Fruit fly (Drosophila melanogaster) whole organism, embryonic: ENCODE data around the gene CstF64.

Experiments used
- Blimp-1 ChIP-seq: fragments of 200-800 bp; sonication (Bioruptor generic); optimal IDR thresholded peaks from 3 replicates; lab custom pipeline; 2018; ENCODE audit warnings: missing biosample characterization, missing genetic modification characterization, mild to moderate bottlenecking, moderate library complexity, missing genetic modification reagents
- CG10209 ChIP-seq: fragments of 200-800 bp; sonication (Bioruptor generic); optimal IDR thresholded peaks from 3 replicates; lab custom pipeline; 2017; ENCODE audit warnings: missing biosample characterization, mild to moderate bottlenecking, missing genetic modification characterization, missing genetic modification reagents
- CG10543 ChIP-seq: fragments of 200-800 bp; sonication (Bioruptor generic); optimal IDR thresholded peaks from 3 replicates; lab custom pipeline; 2017; ENCODE audit warnings: missing biosample characterization, mild to moderate bottlenecking, missing genetic modification characterization, moderate library complexity
- CG13624 ChIP-seq: fragments of 200-800 bp; sonication (Bioruptor generic); optimal IDR thresholded peaks from 2 replicates; lab custom pipeline; 2016; ENCODE audit warnings: missing biosample characterization, missing genetic modification characterization
- CG13775 ChIP-seq: fragments of 200-800 bp; sonication (Bioruptor generic); optimal IDR thresholded peaks from 3 replicates; lab custom pipeline; 2017; ENCODE audit warnings: missing biosample characterization, mild to moderate bottlenecking, missing genetic modification characterization
- CG14050 ChIP-seq: fragments of 200-800 bp; sonication (Bioruptor generic); IDR thresholded peaks from 3 replicates; pipeline ENCODE4 v1.3.6; 2022; ENCODE audit warnings: missing biosample characterization, missing genetic modification characterization
- CG15269 ChIP-seq: fragments of 200-800 bp; sonication (Bioruptor generic); optimal IDR thresholded peaks from 2 replicates; lab custom pipeline; 2018; ENCODE audit warnings: missing biosample characterization, mild to moderate bottlenecking, missing genetic modification characterization, moderate library complexity
- CG17359 ChIP-seq: fragments of 200-800 bp; sonication (Bioruptor generic); optimal IDR thresholded peaks from 3 replicates; lab custom pipeline; 2018; ENCODE audit warnings: missing biosample characterization, mild to moderate bottlenecking, missing genetic modification characterization, moderate library complexity
- CG17568 ChIP-seq: fragments of 200-800 bp; sonication (Bioruptor generic); optimal IDR thresholded peaks from 2 replicates; lab custom pipeline; 2018; ENCODE audit warnings: missing biosample characterization, mild to moderate bottlenecking, missing genetic modification characterization, moderate library complexity
- CG17612 ChIP-seq: fragments of 200-800 bp; sonication (Bioruptor generic); IDR thresholded peaks from 2 replicates; pipeline ENCODE4 v1.3.6; 2022; ENCODE audit warnings: missing biosample characterization, missing genetic modification characterization
- CG17829 ChIP-seq: fragments of 200-800 bp; optimal IDR thresholded peaks from 2 replicates; lab custom pipeline; 2019; ENCODE audit warnings: missing biosample characterization, mild to moderate bottlenecking, missing genetic modification characterization, moderate library complexity
- CG18262 ChIP-seq: fragments of 200-800 bp; optimal IDR thresholded peaks from 3 replicates; lab custom pipeline; 2019; ENCODE audit warnings: missing biosample characterization, mild to moderate bottlenecking, missing genetic modification characterization, moderate library complexity
- CG31365 ChIP-seq: fragments of 200-800 bp; sonication (Bioruptor generic); optimal IDR thresholded peaks from 2 replicates; lab custom pipeline; 2018; ENCODE audit warnings: missing biosample characterization, mild to moderate bottlenecking, missing genetic modification characterization
- CG4328 ChIP-seq: fragments of 200-800 bp; sonication (Bioruptor generic); optimal IDR thresholded peaks from 3 replicates; lab custom pipeline; 2017; ENCODE audit warnings: missing biosample characterization, missing genetic modification reagents, missing genetic modification characterization
- CG4730 ChIP-seq: fragments of 200-800 bp; sonication (Bioruptor generic); IDR thresholded peaks from 2 replicates; pipeline ENCODE4 v1.3.6; 2022; ENCODE audit warnings: missing biosample characterization, missing genetic modification characterization
- CG4854 ChIP-seq: fragments of 200-800 bp; sonication (Bioruptor generic); optimal IDR thresholded peaks from 2 replicates; lab custom pipeline; 2016; ENCODE audit warnings: missing biosample characterization, missing genetic modification characterization, inconsistent platforms
- CG5953 ChIP-seq: fragments of 200-800 bp; sonication (Bioruptor generic); IDR thresholded peaks from 2 replicates; pipeline ENCODE4 v1.3.6; 2022; ENCODE audit warnings: missing biosample characterization, missing genetic modification characterization
- CG6813 ChIP-seq: fragments of 200-800 bp; sonication (Bioruptor generic); optimal IDR thresholded peaks from 2 replicates; lab custom pipeline; 2017; ENCODE audit warnings: missing biosample characterization, missing genetic modification characterization, mild to moderate bottlenecking, moderate library complexity, missing genetic modification reagents
- CG7839 ChIP-seq: fragments of 200-800 bp; sonication (Bioruptor generic); optimal IDR thresholded peaks from 3 replicates; lab custom pipeline; 2018; ENCODE audit warnings: missing biosample characterization, mild to moderate bottlenecking, missing genetic modification characterization, moderate library complexity
- CG8281 ChIP-seq: fragments of 200-800 bp; sonication (Bioruptor generic); optimal IDR thresholded peaks from 2 replicates; lab custom pipeline; 2018; ENCODE audit warnings: missing biosample characterization, mild to moderate bottlenecking, missing genetic modification characterization, moderate library complexity
- CG9437 ChIP-seq: fragments of 200-800 bp; sonication (Bioruptor generic); optimal IDR thresholded peaks from 2 replicates; lab custom pipeline; 2018; ENCODE audit warnings: missing biosample characterization, mild to moderate bottlenecking, missing genetic modification characterization
- CG9727 ChIP-seq: fragments of 200-800 bp; sonication (Bioruptor generic); optimal IDR thresholded peaks from 3 replicates; lab custom pipeline; 2017; ENCODE audit warnings: missing biosample characterization, mild to moderate bottlenecking, missing genetic modification characterization
- Chrac-16 ChIP-seq: fragments of 200-800 bp; sonication (Bioruptor generic); optimal IDR thresholded peaks from 3 replicates; lab custom pipeline; 2016; ENCODE audit warnings: missing biosample characterization, missing genetic modification characterization
- D19B ChIP-seq: fragments of 200-800 bp; sonication (Bioruptor generic); optimal IDR thresholded peaks from 2 replicates; lab custom pipeline; 2017; ENCODE audit warnings: missing biosample characterization, mild to moderate bottlenecking, missing genetic modification characterization
- Deaf1 ChIP-seq: fragments of 200-800 bp; optimal IDR thresholded peaks from 3 replicates; lab custom pipeline; 2019; ENCODE audit warnings: missing biosample characterization, mild to moderate bottlenecking, missing genetic modification characterization, moderate library complexity
- Dfd ChIP-seq, 2 experiments: fragments of >200 bp; optimal IDR thresholded peaks; 2 replicates each; lab custom pipeline; 2017; ENCODE audit warnings: missing biosample characterization in 2 of 2, missing genetic modification characterization in 2 of 2
- Fer3 ChIP-seq: fragments of 200-800 bp; sonication (Bioruptor generic); optimal IDR thresholded peaks from 2 replicates; lab custom pipeline; 2018; ENCODE audit warnings: missing biosample characterization, mild to moderate bottlenecking, missing genetic modification characterization, moderate library complexity
- Gsc ChIP-seq: fragments of 200-800 bp; sonication (Bioruptor generic); IDR thresholded peaks from 2 replicates; pipeline ENCODE4 v1.3.6; 2022; ENCODE audit warnings: missing biosample characterization, missing genetic modification characterization
- Gug ChIP-seq: fragments of 200-800 bp; sonication (Bioruptor generic); IDR thresholded peaks from 4 replicates; pipeline ENCODE4 v1.3.6; 2022; ENCODE audit warnings: missing biosample characterization, missing genetic modification characterization
- HLH4C ChIP-seq: fragments of 200-800 bp; sonication (Bioruptor generic); IDR thresholded peaks from 3 replicates; pipeline ENCODE4 v1.3.6; 2022; ENCODE audit warnings: missing biosample characterization, missing genetic modification characterization; ENCODE audit not compliant: partially characterized antibody
- Hr3 ChIP-seq: fragments of 200-800 bp; sonication (Bioruptor generic); optimal IDR thresholded peaks from 3 replicates; lab custom pipeline; 2016; ENCODE audit warnings: missing biosample characterization, missing genetic modification characterization
- Max ChIP-seq: fragments of 200-800 bp; sonication (Bioruptor generic); optimal IDR thresholded peaks from 2 replicates; lab custom pipeline; 2016; ENCODE audit warnings: missing biosample characterization, mild to moderate bottlenecking, missing genetic modification characterization
- Oli ChIP-seq: fragments of 200-800 bp; sonication (Bioruptor generic); optimal IDR thresholded peaks from 2 replicates; lab custom pipeline; 2018; ENCODE audit warnings: missing biosample characterization, mild to moderate bottlenecking, missing genetic modification characterization, moderate library complexity
- Opbp ChIP-seq: fragments of 200-800 bp; sonication (Bioruptor generic); IDR thresholded peaks from 3 replicates; pipeline ENCODE4 v1.3.6; 2022; ENCODE audit warnings: missing biosample characterization, missing genetic modification characterization; ENCODE audit not compliant: partially characterized antibody
- Sox100B ChIP-seq: fragments of 200-800 bp; sonication (Bioruptor generic); optimal IDR thresholded peaks from 3 replicates; lab custom pipeline; 2018; ENCODE audit warnings: missing biosample characterization, mild to moderate bottlenecking, missing genetic modification characterization
- ac ChIP-seq: fragments of 200-800 bp; sonication (Bioruptor generic); optimal IDR thresholded peaks from 3 replicates; lab custom pipeline; 2017; ENCODE audit warnings: missing biosample characterization, mild to moderate bottlenecking, missing genetic modification characterization
- bowl ChIP-seq: fragments of 200-800 bp; sonication (Bioruptor generic); IDR thresholded peaks from 2 replicates; pipeline ENCODE4 v1.3.6; 2022; ENCODE audit warnings: missing biosample characterization, missing genetic modification characterization
- ci ChIP-seq: fragments of 200-800 bp; sonication (Bioruptor generic); IDR thresholded peaks from 3 replicates; pipeline ENCODE4 v1.3.6; 2022; ENCODE audit warnings: missing biosample characterization, missing genetic modification characterization
- croc ChIP-seq: fragments of 200-800 bp; sonication (Bioruptor generic); conservative IDR thresholded peaks from 3 replicates; pipeline ENCODE4 v1.3.6; 2022; ENCODE audit warnings: missing biosample characterization, missing genetic modification characterization
- crp ChIP-seq, 2 experiments: fragments of 200-800 bp; sonication (Bioruptor generic); optimal IDR thresholded peaks; 2 replicates in 1 of 2; 3 replicates in 1 of 2; lab custom pipeline; 2017; ENCODE audit warnings: missing biosample characterization in 2 of 2, missing genetic modification characterization in 2 of 2, mild to moderate bottlenecking in 1 of 2, moderate library complexity in 1 of 2
- gcm2 ChIP-seq: fragments of 200-800 bp; sonication (Bioruptor generic); optimal IDR thresholded peaks from 2 replicates; lab custom pipeline; 2016; ENCODE audit warnings: missing biosample characterization, missing genetic modification characterization
- h ChIP-seq: fragments of >200 bp; optimal IDR thresholded peaks from 2 replicates; lab custom pipeline; 2017
- pnt ChIP-seq: fragments of 200-800 bp; sonication (Bioruptor generic); optimal IDR thresholded peaks from 3 replicates; lab custom pipeline; 2016; ENCODE audit warnings: missing biosample characterization, missing genetic modification characterization
- pum ChIP-seq: fragments of 200-800 bp; sonication (Bioruptor generic); optimal IDR thresholded peaks from 2 replicates; lab custom pipeline; 2016; ENCODE audit warnings: missing biosample characterization, missing genetic modification characterization
- ro ChIP-seq: fragments of 200-800 bp; sonication (Bioruptor generic); IDR thresholded peaks from 2 replicates; pipeline ENCODE4 v1.3.6; 2022; ENCODE audit warnings: missing biosample characterization, missing genetic modification characterization
- sima ChIP-seq: fragments of 200-800 bp; sonication (Bioruptor generic); optimal IDR thresholded peaks from 2 replicates; lab custom pipeline; 2016; ENCODE audit warnings: missing biosample characterization, missing genetic modification characterization
- slp2 ChIP-seq: fragments of 200-800 bp; sonication (Bioruptor generic); optimal IDR thresholded peaks from 2 replicates; lab custom pipeline; 2016; ENCODE audit warnings: missing biosample characterization, missing genetic modification characterization
- ssp ChIP-seq: fragments of 200-800 bp; sonication (Bioruptor generic); IDR thresholded peaks from 2 replicates; pipeline ENCODE4 v1.3.6; 2022; ENCODE audit warnings: missing biosample characterization, missing genetic modification characterization
- tgo ChIP-seq: fragments of 200-800 bp; sonication (Bioruptor generic); IDR thresholded peaks from 3 replicates; pipeline ENCODE4 v1.3.6; 2022; ENCODE audit warnings: missing biosample characterization, missing genetic modification characterization
- tin ChIP-seq: fragments of 200-800 bp; sonication (Bioruptor generic); optimal IDR thresholded peaks from 3 replicates; lab custom pipeline; 2016; ENCODE audit warnings: missing biosample characterization, missing genetic modification characterization

Gene CstF64

DNA sequence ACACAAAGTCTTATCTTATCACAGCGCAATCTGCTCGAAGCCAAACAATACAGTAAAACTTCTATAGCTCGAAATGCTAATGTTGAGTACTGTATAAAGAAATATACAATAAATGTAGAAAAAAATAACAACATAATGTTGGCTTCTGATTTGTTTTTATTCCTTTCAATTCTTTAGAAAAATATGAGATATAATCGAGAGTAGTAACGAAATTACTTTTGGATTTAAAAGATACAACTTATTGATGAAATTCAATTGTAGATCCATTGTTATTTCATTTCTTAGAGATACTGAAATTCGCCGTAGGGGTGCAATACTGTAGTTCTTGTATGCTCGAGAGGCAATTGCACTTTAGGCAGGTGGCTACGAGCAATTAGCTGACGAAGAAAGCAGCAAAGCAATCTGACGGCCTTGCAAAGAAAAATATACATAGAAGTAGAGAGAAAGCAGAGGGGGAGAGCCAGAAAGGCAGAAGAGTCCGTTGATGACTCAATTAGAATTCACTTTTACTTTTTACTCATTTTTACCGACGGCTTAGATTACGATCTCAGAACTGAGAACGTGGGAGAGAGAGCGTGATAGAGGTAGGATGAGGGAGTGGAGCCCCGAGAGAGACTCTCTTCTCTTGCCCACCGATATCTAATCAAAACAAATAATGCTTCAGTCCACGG is 11.2 kb downstream of the CstF64 start (continued):
- TF ChIP-seq pnt (GFP tag; lab: Kevin White, UChicago) (no peak), Fer3 (peak; percentile 42), CG10543 (GFP tag; lab: Kevin White, UChicago) (no peak), Hr3 (peak; percentile 36), tin (GFP tag; lab: Kevin White, UChicago) (peak; percentile 5), Gug (GFP tag; lab: Robert Waterston, UW) (no peak), CG4328 (GFP tag; lab: Kevin White, UChicago) (peak; percentile 47), Sox100B (peak; percentile 37), CG13624 (GFP tag; lab: Kevin White, UChicago) (peak; percentile 65), CG4730 (GFP tag; lab: Robert Waterston, UW) (no peak), gcm2 (GFP tag; lab: Kevin White, UChicago) (no peak), tgo (GFP tag; lab: Robert Waterston, UW) (no peak), croc (GFP tag; lab: Robert Waterston, UW) (0 out of 3 replicates have a peak, but pooled peaks have one; percentile 28), Gsc (GFP tag; lab: Robert Waterston, UW) (no peak), ssp (GFP tag; lab: Robert Waterston, UW) (peak; percentile 24; the same call in 1 of the 2 replicates), Oli (tag; lab: Kevin White, UChicago) (peak; percentile 63), Max (GFP tag; lab: Kevin White, UChicago) (peak; percentile 18), CG10209 (GFP tag; lab: Kevin White, UChicago) (peak; percentile 2), CG9727 (peak; percentile 41), Chrac-16 (GFP tag; lab: Kevin White, UChicago) (peak; percentile 1), D19B (GFP tag; lab: Kevin White, UChicago) (no peak), CG14050 (GFP tag; lab: Robert Waterston, UW) (no peak), CG9437 (GFP tag; lab: Kevin White, UChicago) (peak; percentile 14), pum (GFP tag; lab: Kevin White, UChicago) (peak; percentile 43), CG17612 (GFP tag; lab: Robert Waterston, UW) (no peak), Blimp-1 (GFP tag; lab: Kevin White, UChicago) (peak; percentile 95), Deaf1 (no peak), h (lab: Kevin White, UChicago) (no peak), ac (no peak), CG15269 (tag; lab: Kevin White, UChicago) (peak; percentile 50), crp (GFP tag; optimal IDR thresholded peaks at IDR 0.05; lab: Kevin White, UChicago) (no peak), CG8281 (tag; lab: Kevin White, UChicago) (peak; percentile 49), sima (GFP tag; lab: Kevin White, UChicago) (no peak), CG7839 (peak; percentile 91), ro (GFP tag; lab: Robert Waterston, UW) (no peak), CG17359 (tag; lab: Kevin White, UChicago) (peak; percentile 49), CG31365 (tag; lab: Kevin White, UChicago) (no peak), CG4854 (GFP tag; lab: Kevin White, UChicago) (no peak), slp2 (GFP tag; lab: Kevin White, UChicago) (peak; percentile 27), CG18262 (peak; percentile 73), bowl (GFP tag; lab: Robert Waterston, UW) (no peak), Dfd (GFP tag; optimal IDR thresholded peaks at IDR 0.05; lab: Kevin White, UChicago) (no peak), CG6813 (peak; percentile 24), CG17829 (tag; lab: Kevin White, UChicago) (peak; percentile 39), CG13775 (GFP tag; lab: Kevin White, UChicago) (no peak), Opbp (GFP tag; lab: Robert Waterston, UW) (no peak), HLH4C (GFP tag; lab: Robert Waterston, UW) (no peak), CG5953 (GFP tag; lab: Robert Waterston, UW) (no peak), CG17568 (no peak), ci (GFP tag; lab: Robert Waterston, UW) (no peak; the same call in 2 of the 3 replicates)
